Worm (Caenorhabditis elegans): ENCODE results near the gene unc-30.

unc-30 gene

DNA sequence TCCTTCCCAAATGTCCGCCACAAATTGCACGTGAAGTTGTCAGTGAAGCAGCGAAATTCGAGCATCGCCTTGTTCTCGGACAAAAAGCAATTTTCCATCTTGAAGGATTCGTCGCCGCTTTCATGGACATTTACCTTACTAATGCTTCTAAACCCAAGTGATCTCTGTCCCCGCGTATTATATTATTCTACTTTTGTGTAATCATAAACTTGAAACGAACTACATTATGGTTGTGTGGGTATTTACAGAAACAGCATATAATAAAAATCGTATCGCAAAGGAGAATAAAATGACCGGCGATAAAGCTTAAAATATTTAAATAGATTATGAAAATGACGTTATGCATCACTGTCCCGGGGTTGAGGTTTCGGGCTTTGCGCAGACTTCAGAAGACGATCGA is 22.0 kb upstream of the unc-30 start (continued):
- TF ChIP-seq egl-44 (GFP tag; IDR thresholded peaks at IDR 0.05) (no peak), akir-1 (GFP tag; optimal IDR thresholded peaks at IDR 0.05) (no peak), B0035.1 (tag; optimal IDR thresholded peaks at IDR 0.05) (peak; percentile 2), mes-4 (tag; optimal IDR thresholded peaks at IDR 0.05) (no peak), ccch-3 (GFP tag; optimal IDR thresholded peaks at IDR 0.05) (no peak), C17E4.6 (GFP tag; IDR thresholded peaks at IDR 0.05) (no peak), lsy-27 (tag; optimal IDR thresholded peaks at IDR 0.05; ENCODE audit: borderline replicate concordance, insufficient read depth) (no peak), nhr-27 (tag; optimal IDR thresholded peaks at IDR 0.05) (no peak), T07F8.4 (tag; optimal IDR thresholded peaks at IDR 0.05) (no peak), tlf-1 (GFP tag; optimal IDR thresholded peaks at IDR 0.05) (no peak), nhr-120 (GFP tag; IDR thresholded peaks at IDR 0.05) (no peak), egrh-3 (GFP tag; IDR thresholded peaks at IDR 0.05) (no peak), hrde-1 (tag; optimal IDR thresholded peaks at IDR 0.05; ENCODE audit: borderline replicate concordance) (peak; percentile 88), bed-1 (GFP tag; IDR thresholded peaks at IDR 0.05) (no peak), repo-1 (tag; optimal IDR thresholded peaks at IDR 0.05) (peak; percentile 34), nfya-2 (GFP tag; IDR thresholded peaks at IDR 0.05) (no peak), chd-7 (tag; optimal IDR thresholded peaks at IDR 0.05) (peak; percentile 19), attf-5 (GFP tag; optimal IDR thresholded peaks at IDR 0.05) (peak; percentile 35), snpc-4 (GFP tag; optimal IDR thresholded peaks at IDR 0.05) (no peak), snpc-4 (tag; optimal IDR thresholded peaks at IDR 0.05) (peak in 2 of 4 experiments; percentile 47 to 53), B0336.3 (GFP tag; IDR thresholded peaks at IDR 0.05) (peak; percentile 63), him-1 (tag; optimal IDR thresholded peaks at IDR 0.05) (no peak), aptf-3 (GFP tag; IDR thresholded peaks at IDR 0.05) (no peak), ceh-27 (GFP tag; optimal IDR thresholded peaks at IDR 0.05) (no peak), zfh-2 (GFP tag; conservative IDR thresholded peaks at IDR 0.05) (no peak)

DNA sequence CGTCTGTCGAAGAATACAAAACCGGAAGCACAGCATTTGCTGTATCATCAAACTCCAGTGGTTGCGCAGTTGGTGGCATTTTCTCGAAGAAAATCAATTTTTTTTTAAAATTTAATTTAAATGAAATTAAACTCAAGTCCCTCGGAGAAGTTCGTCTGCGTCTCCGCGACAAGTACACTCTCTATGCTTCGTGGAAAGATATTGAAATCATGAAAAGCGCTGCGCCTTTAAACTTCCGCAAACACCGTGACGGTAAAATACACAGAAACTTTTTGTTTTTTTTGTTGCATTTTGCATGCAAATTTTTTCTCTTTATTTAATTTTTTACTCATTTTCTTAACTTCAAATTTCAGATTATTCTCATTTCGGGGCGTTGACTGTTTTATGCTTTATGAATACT is 20.1 kb upstream of the unc-30 start, which contains the start of the genes dli-1, tin-9.2 and exos-4.1:
TSS of gene dli-1 (minus strand) at position 141 of the 400 bp plus-strand sequence.
TSS of gene tin-9.2 (plus strand) at position 344 of the 400 bp plus-strand sequence.
TSS of gene exos-4.1 (plus strand) at position 348 of the 400 bp plus-strand sequence.
- TF ChIP-seq snpc-1.3 (tag; optimal IDR thresholded peaks at IDR 0.05; ENCODE audit: insufficient read depth) (peak; percentile 77), dox-1 (GFP tag; IDR thresholded peaks at IDR 0.05) (peak; percentile 77), ceh-100 (GFP tag; IDR thresholded peaks at IDR 0.05) (peak; percentile 42; the same call in 1 of the 2 replicates), F33H1.4 (GFP tag; IDR thresholded peaks at IDR 0.05) (peak; percentile 75), mxl-1 (tag; optimal IDR thresholded peaks at IDR 0.05) (no peak), nfya-2 (GFP tag; IDR thresholded peaks at IDR 0.05) (no peak), tbx-9 (tag; optimal IDR thresholded peaks at IDR 0.05; ENCODE audit: borderline replicate concordance) (no peak), zfh-2 (GFP tag; conservative IDR thresholded peaks at IDR 0.05) (no peak), D2030.7 (GFP tag; IDR thresholded peaks at IDR 0.05) (peak; percentile 52), rpc-1 (optimal IDR thresholded peaks at IDR 0.05) (no peak), rpc-1 (tag; optimal IDR thresholded peaks at IDR 0.05) (no peak), bed-1 (GFP tag; IDR thresholded peaks at IDR 0.05) (no peak), B0019.2 (GFP tag; conservative IDR thresholded peaks at IDR 0.05) (no peak), F23B12.7 (tag; optimal IDR thresholded peaks at IDR 0.05; ENCODE audit: insufficient read depth) (peak; percentile 84), rcor-1 (GFP tag; IDR thresholded peaks at IDR 0.05) (peak; percentile 41; the same call in 1 of the 2 replicates), ztf-25 (GFP tag; IDR thresholded peaks at IDR 0.05) (no peak), nhr-27 (tag; optimal IDR thresholded peaks at IDR 0.05) (no peak), atf-7 (tag; optimal IDR thresholded peaks at IDR 0.05) (no peak), K11D2.4 (GFP tag; IDR thresholded peaks at IDR 0.05) (0 out of 2 replicates have a peak, but pooled peaks have one; percentile 11), ztf-6 (GFP tag; IDR thresholded peaks at IDR 0.05) (no peak), athp-1 (tag; optimal IDR thresholded peaks at IDR 0.05) (no peak), Y79H2A.3 (GFP tag; conservative IDR thresholded peaks at IDR 0.05) (no peak), madf-8 (GFP tag; conservative IDR thresholded peaks at IDR 0.05) (0 out of 2 replicates have a peak, but pooled peaks have one; percentile 4), nhr-179 (tag; optimal IDR thresholded peaks at IDR 0.05) (no peak), cebp-1 (GFP tag; IDR thresholded peaks at IDR 0.05) (no peak), cebp-1 (tag; optimal IDR thresholded peaks at IDR 0.05) (peak; percentile 77), Y95B8A.8 (GFP tag; IDR thresholded peaks at IDR 0.05) (no peak), pbrm-1 (GFP tag; IDR thresholded peaks at IDR 0.05) (peak; percentile 38; the same call in 1 of the 2 replicates)

All from whole organism, young adult.